Fruit fly (Drosophila melanogaster) whole organism, embryonic: ENCODE measurements around the gene Rbf.

ENCODE experiments used
- CG10147 ChIP-seq: fragments of 200-800 bp; sonication (Bioruptor generic); optimal IDR thresholded peaks from 2 replicates; lab custom pipeline; 2019; ENCODE audit warnings: missing biosample characterization, mild to moderate bottlenecking, missing genetic modification characterization, moderate library complexity
- CG11247 ChIP-seq: fragments of 200-800 bp; sonication (Bioruptor generic); IDR thresholded peaks from 2 replicates; pipeline ENCODE4 v1.3.6; 2022; ENCODE audit warnings: missing biosample characterization, missing genetic modification characterization
- CG12219 ChIP-seq: fragments of 200-800 bp; sonication (Bioruptor generic); optimal IDR thresholded peaks from 3 replicates; lab custom pipeline; 2018; ENCODE audit warnings: missing biosample characterization, mild to moderate bottlenecking, missing genetic modification characterization
- CG1233 ChIP-seq: fragments of 200-800 bp; sonication (Bioruptor generic); optimal IDR thresholded peaks from 4 replicates; lab custom pipeline; 2018; ENCODE audit warnings: missing biosample characterization, mild to moderate bottlenecking, missing genetic modification characterization
- CG12769 ChIP-seq: fragments of 200-800 bp; sonication (Bioruptor generic); optimal IDR thresholded peaks from 2 replicates; lab custom pipeline; 2019; ENCODE audit warnings: missing biosample characterization, mild to moderate bottlenecking, missing genetic modification characterization, moderate library complexity
- CG13296 ChIP-seq: fragments of 200-800 bp; sonication (Bioruptor generic); optimal IDR thresholded peaks from 3 replicates; lab custom pipeline; 2018; ENCODE audit warnings: missing biosample characterization, mild to moderate bottlenecking, missing genetic modification characterization
- CG17568 ChIP-seq: fragments of 200-800 bp; sonication (Bioruptor generic); optimal IDR thresholded peaks from 2 replicates; lab custom pipeline; 2018; ENCODE audit warnings: missing biosample characterization, mild to moderate bottlenecking, missing genetic modification characterization, moderate library complexity
- CG1792 ChIP-seq: fragments of 200-800 bp; sonication (Bioruptor generic); optimal IDR thresholded peaks from 2 replicates; lab custom pipeline; 2016; ENCODE audit warnings: missing biosample characterization, missing genetic modification characterization
- CG18011 ChIP-seq: fragments of 200-800 bp; sonication (Bioruptor generic); optimal IDR thresholded peaks from 2 replicates; lab custom pipeline; 2017; ENCODE audit warnings: missing biosample characterization, missing genetic modification characterization, mild to moderate bottlenecking, moderate library complexity, missing genotype
- CG2129 ChIP-seq: fragments of 200-800 bp; sonication (Bioruptor generic); IDR thresholded peaks from 2 replicates; pipeline ENCODE4 v1.3.6; 2022; ENCODE audit warnings: missing biosample characterization, missing genetic modification characterization; ENCODE audit not compliant: partially characterized antibody
- CG30431 ChIP-seq: fragments of 200-800 bp; sonication (Bioruptor generic); optimal IDR thresholded peaks from 2 replicates; lab custom pipeline; 2017; ENCODE audit warnings: missing biosample characterization, missing genetic modification characterization
- CG31224 ChIP-seq: fragments of 200-800 bp; sonication (Bioruptor generic); IDR thresholded peaks from 2 replicates; pipeline ENCODE4 v1.3.6; 2022; ENCODE audit warnings: missing biosample characterization, missing genetic modification characterization
- CG34224 ChIP-seq: fragments of 200-800 bp; sonication (Bioruptor generic); IDR thresholded peaks from 3 replicates; pipeline ENCODE4 v1.3.6; 2022; ENCODE audit warnings: missing biosample characterization, missing genetic modification characterization; ENCODE audit not compliant: partially characterized antibody
- CG3726 ChIP-seq: fragments of 200-800 bp; sonication (Bioruptor generic); IDR thresholded peaks from 3 replicates; pipeline ENCODE4, ENCODE4 v1.3.6; 2022; ENCODE audit warnings: missing biosample characterization, missing genetic modification characterization
- CG42726 ChIP-seq: fragments of 200-800 bp; sonication (Bioruptor generic); IDR thresholded peaks from 2 replicates; pipeline ENCODE4 v1.3.6; 2022; ENCODE audit warnings: missing biosample characterization, missing genetic modification characterization; ENCODE audit not compliant: partially characterized antibody
- CG4360 ChIP-seq: fragments of 200-800 bp; sonication (Bioruptor generic); IDR thresholded peaks from 2 replicates; pipeline ENCODE4 v1.3.6; 2022; ENCODE audit warnings: missing biosample characterization, missing genetic modification characterization
- CG6175 ChIP-seq: fragments of 200-800 bp; sonication (Bioruptor generic); IDR thresholded peaks from 3 replicates; pipeline ENCODE4 v1.3.6; 2022; ENCODE audit warnings: missing biosample characterization, missing genetic modification characterization
- CG7987 ChIP-seq: fragments of 200-800 bp; sonication (Bioruptor generic); optimal IDR thresholded peaks from 2 replicates; lab custom pipeline; 2018; ENCODE audit warnings: missing biosample characterization, mild to moderate bottlenecking, missing genetic modification characterization, moderate library complexity
- CG9932 ChIP-seq: fragments of 200-800 bp; sonication (Bioruptor generic); IDR thresholded peaks from 2 replicates; pipeline ENCODE4 v1.3.6; 2022; ENCODE audit warnings: missing biosample characterization, missing genetic modification characterization
- Dad ChIP-seq: fragments of 200-800 bp; sonication (Bioruptor generic); optimal IDR thresholded peaks from 3 replicates; lab custom pipeline; 2016; ENCODE audit warnings: missing biosample characterization, missing genetic modification characterization
- Deaf1 ChIP-seq: fragments of 200-800 bp; optimal IDR thresholded peaks from 3 replicates; lab custom pipeline; 2019; ENCODE audit warnings: missing biosample characterization, mild to moderate bottlenecking, missing genetic modification characterization, moderate library complexity
- E2f1 ChIP-seq: fragments of 200-800 bp; sonication (Bioruptor generic); IDR thresholded peaks from 2 replicates; pipeline ENCODE4 v1.3.6; 2022; ENCODE audit warnings: missing biosample characterization, missing genetic modification characterization
- H15 ChIP-seq: fragments of 200-800 bp; sonication (Bioruptor generic); IDR thresholded peaks from 3 replicates; pipeline ENCODE4 v1.3.6; 2022; ENCODE audit warnings: missing biosample characterization, missing genetic modification characterization
- Hr51 ChIP-seq, 2 experiments: fragments of 200-800 bp; sonication (Bioruptor generic); optimal IDR thresholded peaks; 2 replicates in 1 of 2; 3 replicates in 1 of 2; lab custom pipeline; 2016 to 2018; ENCODE audit warnings: missing biosample characterization in 2 of 2, missing genetic modification characterization in 2 of 2, mild to moderate bottlenecking in 1 of 2, moderate library complexity in 1 of 2
- Mad ChIP-seq: fragments of 200-800 bp; sonication (Bioruptor generic); optimal IDR thresholded peaks from 2 replicates; lab custom pipeline; 2016; ENCODE audit warnings: missing biosample characterization, missing genetic modification characterization
- Sry-β ChIP-seq: fragments of 200-800 bp; sonication (Bioruptor generic); optimal IDR thresholded peaks from 2 replicates; lab custom pipeline; 2018; ENCODE audit warnings: missing biosample characterization, mild to moderate bottlenecking, missing genetic modification characterization, moderate library complexity
- Ssrp ChIP-seq: fragments of 200-800 bp; sonication (Bioruptor generic); optimal IDR thresholded peaks from 2 replicates; lab custom pipeline; 2018; ENCODE audit warnings: missing biosample characterization, mild to moderate bottlenecking, missing genetic modification characterization, moderate library complexity
- Vsx1 ChIP-seq: fragments of 200-800 bp; sonication (Bioruptor generic); optimal IDR thresholded peaks from 2 replicates; lab custom pipeline; 2017; ENCODE audit warnings: missing biosample characterization, mild to moderate bottlenecking, missing genetic modification characterization, missing genetic modification reagents
- bbx ChIP-seq: fragments of 200-800 bp; sonication (Bioruptor generic); IDR thresholded peaks from 2 replicates; pipeline ENCODE4 v1.3.6; 2022; ENCODE audit warnings: missing biosample characterization, missing genetic modification characterization; ENCODE audit not compliant: partially characterized antibody
- cad ChIP-seq: fragments of >200 bp; optimal IDR thresholded peaks from 2 replicates; lab custom pipeline; 2017; ENCODE audit warnings: missing biosample characterization, missing genetic modification characterization
- chn ChIP-seq: fragments of 200-800 bp; sonication (Bioruptor generic); optimal IDR thresholded peaks from 2 replicates; lab custom pipeline; 2016; ENCODE audit warnings: missing biosample characterization, missing genetic modification characterization
- crol ChIP-seq: fragments of 200-800 bp; sonication (Bioruptor generic); IDR thresholded peaks from 2 replicates; pipeline ENCODE4 v1.3.6; 2022; ENCODE audit warnings: missing biosample characterization, missing genetic modification characterization
- dmrt11E ChIP-seq: fragments of 200-800 bp; sonication (Bioruptor generic); optimal IDR thresholded peaks from 3 replicates; lab custom pipeline; 2018; ENCODE audit warnings: missing biosample characterization, mild to moderate bottlenecking, missing genetic modification characterization, moderate library complexity
- eyg ChIP-seq: fragments of 200-800 bp; sonication (Bioruptor generic); optimal IDR thresholded peaks from 3 replicates; lab custom pipeline; 2016; ENCODE audit warnings: missing biosample characterization, missing genetic modification characterization
- ind ChIP-seq: fragments of 200-800 bp; sonication (Bioruptor generic); optimal IDR thresholded peaks from 3 replicates; lab custom pipeline; 2016; ENCODE audit warnings: missing biosample characterization, missing genetic modification characterization
- lilli ChIP-seq: fragments of 200-800 bp; sonication (Bioruptor generic); optimal IDR thresholded peaks from 3 replicates; lab custom pipeline; 2016; ENCODE audit warnings: missing biosample characterization, missing genetic modification characterization
- luna ChIP-seq: fragments of 200-800 bp; sonication (Bioruptor generic); optimal IDR thresholded peaks from 2 replicates; lab custom pipeline; 2016; ENCODE audit warnings: missing biosample characterization, missing genetic modification characterization
- pan ChIP-seq, 4 experiments: fragments of >200 bp in 3 of 4; fragments of 200-800 bp in 1 of 4; sonication (Bioruptor generic) in 1 of 4; optimal IDR thresholded peaks in 3 of 4; IDR thresholded peaks in 1 of 4; 2 replicates each; pipeline versions ENCODE4 v1.3.6 to Lab custom; 2017 to 2022; ENCODE audit warnings: missing biosample characterization in 2 of 4, missing genetic modification characterization in 2 of 4, mixed read lengths in 1 of 4
- pho ChIP-seq: fragments of 200-800 bp; sonication (Bioruptor generic); optimal IDR thresholded peaks from 2 replicates; lab custom pipeline; 2016; ENCODE audit warnings: missing biosample characterization, missing genetic modification characterization
- phol ChIP-seq: fragments of 200-800 bp; sonication (Bioruptor generic); optimal IDR thresholded peaks from 3 replicates; lab custom pipeline; 2018; ENCODE audit warnings: missing biosample characterization, mild to moderate bottlenecking, missing genetic modification characterization, moderate library complexity
- pita ChIP-seq: fragments of 200-800 bp; sonication (Bioruptor generic); optimal IDR thresholded peaks from 2 replicates; lab custom pipeline; 2017; ENCODE audit warnings: missing biosample characterization, mild to moderate bottlenecking, missing genetic modification characterization
- pum ChIP-seq: fragments of 200-800 bp; sonication (Bioruptor generic); optimal IDR thresholded peaks from 2 replicates; lab custom pipeline; 2016; ENCODE audit warnings: missing biosample characterization, missing genetic modification characterization
- schlank ChIP-seq: fragments of 200-800 bp; sonication (Bioruptor generic); optimal IDR thresholded peaks from 2 replicates; lab custom pipeline; 2018; ENCODE audit warnings: missing biosample characterization, mild to moderate bottlenecking, missing genetic modification characterization
- shn ChIP-seq: fragments of 200-800 bp; sonication (Bioruptor generic); optimal IDR thresholded peaks from 3 replicates; lab custom pipeline; 2016; ENCODE audit warnings: missing biosample characterization, missing genetic modification characterization
- tll ChIP-seq, 2 experiments: fragments of 200-800 bp in 1 of 2; fragments of >200 bp in 1 of 2; sonication (Bioruptor generic) in 1 of 2; optimal IDR thresholded peaks; 2 replicates each; lab custom pipeline; 2017 to 2019; ENCODE audit warnings: missing biosample characterization in 2 of 2, missing genetic modification characterization in 2 of 2, mild to moderate bottlenecking in 1 of 2, moderate library complexity in 1 of 2
- ttk ChIP-seq: fragments of 200-800 bp; sonication (Bioruptor generic); IDR thresholded peaks from 2 replicates; pipeline ENCODE4 v2.1.2; 2022; ENCODE audit warnings: missing biosample characterization, missing genetic modification characterization
- tup ChIP-seq: fragments of 200-800 bp; sonication (Bioruptor generic); optimal IDR thresholded peaks from 2 replicates; lab custom pipeline; 2016; ENCODE audit warnings: missing biosample characterization, mild to moderate bottlenecking, missing genetic modification characterization, moderate library complexity
- unc-4 ChIP-seq: fragments of 200-800 bp; sonication (Bioruptor generic); IDR thresholded peaks from 2 replicates; pipeline ENCODE4 v1.3.6; 2022; ENCODE audit warnings: missing biosample characterization, missing genetic modification characterization; ENCODE audit not compliant: partially characterized antibody

The Rbf gene

dm6 chrX:769639-770124, 31.6 kb downstream of the Rbf start, which contains the start of gene fz3 (continued):
- TF ChIP-seq ttk (GFP tag; lab: Robert Waterston, UW): no peak
- TF ChIP-seq unc-4 (GFP tag; lab: Robert Waterston, UW): peak; percentile 88
- TF ChIP-seq CG17568: no peak
- peak; percentile 91 for TF ChIP-seq CG42726
- no peak for TF ChIP-seq shn (GFP tag; lab: Kevin White, UChicago)
- peak; percentile 36 for TF ChIP-seq CG7987 (GFP tag; lab: Kevin White, UChicago)
- peak; percentile 55 for TF ChIP-seq CG2129 (GFP tag; lab: Robert Waterston, UW)
- TF ChIP-seq Vsx1 (GFP tag; lab: Kevin White, UChicago): no peak
- TF ChIP-seq CG13296 (GFP tag; lab: Kevin White, UChicago): peak; percentile 9
- no peak for TF ChIP-seq phol (tag; lab: Kevin White, UChicago)
- no peak for TF ChIP-seq Ssrp
- TF ChIP-seq bbx (GFP tag; lab: Robert Waterston, UW): peak; percentile 94
- TF ChIP-seq Dad (GFP tag; lab: Kevin White, UChicago): peak; percentile 15
- 0 out of 2 replicates have a peak, but pooled peaks have one; percentile 16 for TF ChIP-seq CG11247

- TF ChIP-seq ind (GFP tag; lab: Kevin White, UChicago): no peak
- TF ChIP-seq CG30431 (GFP tag; lab: Kevin White, UChicago): no peak
- no peak for TF ChIP-seq pita (GFP tag; lab: Kevin White, UChicago)
- no peak for TF ChIP-seq CG6175 (GFP tag; lab: Robert Waterston, UW)
- TF ChIP-seq luna (GFP tag; lab: Kevin White, UChicago): no peak
- no peak for TF ChIP-seq schlank (tag; lab: Kevin White, UChicago)
- TF ChIP-seq crol (GFP tag; lab: Robert Waterston, UW): peak; percentile 52; the same call in 1 of the 2 replicates
- TF ChIP-seq cad (GFP tag; lab: Kevin White, UChicago): no peak
- TF ChIP-seq tup (GFP tag; lab: Kevin White, UChicago): no peak
- TF ChIP-seq eyg: no peak
- TF ChIP-seq CG12219 (GFP tag; lab: Kevin White, UChicago): no peak
- TF ChIP-seq Hr51 (GFP tag; optimal IDR thresholded peaks at IDR 0.05; lab: Kevin White, UChicago): no peak
- TF ChIP-seq CG18011 (GFP tag; lab: Kevin White, UChicago): no peak
- TF ChIP-seq Deaf1 (tag; lab: Kevin White, UChicago): no peak
- no peak for TF ChIP-seq CG10147 (GFP tag; lab: Kevin White, UChicago)
- TF ChIP-seq chn (GFP tag; lab: Kevin White, UChicago): no peak
- TF ChIP-seq pum: no peak
- TF ChIP-seq lilli: no peak
- TF ChIP-seq E2f1 (GFP tag; lab: Robert Waterston, UW): no peak
- no peak for TF ChIP-seq Sry-β (GFP tag; lab: Kevin White, UChicago)
- TF ChIP-seq pan (optimal IDR thresholded peaks at IDR 0.05; lab: Kevin White, UChicago): no peak
- no peak for TF ChIP-seq pan (GFP tag; optimal IDR thresholded peaks at IDR 0.05 in 1 of 2, IDR thresholded peaks at IDR 0.05 in 1 of 2)
- peak; percentile 1 for TF ChIP-seq dmrt11E (tag; lab: Kevin White, UChicago)
- TF ChIP-seq CG4360 (GFP tag; lab: Robert Waterston, UW): no peak
- TF ChIP-seq CG34224: no peak
- TF ChIP-seq Mad (GFP tag; lab: Kevin White, UChicago): no peak
- no peak for TF ChIP-seq CG31224 (GFP tag; lab: Robert Waterston, UW)
- TF ChIP-seq CG3726 (GFP tag; lab: Robert Waterston, UW): no peak
- TF ChIP-seq tll (GFP tag; optimal IDR thresholded peaks at IDR 0.05; lab: Kevin White, UChicago): no peak
- TF ChIP-seq pho (GFP tag; lab: Kevin White, UChicago): no peak
- TF ChIP-seq CG9932 (GFP tag; lab: Robert Waterston, UW): no peak
- TF ChIP-seq CG1233 (GFP tag; lab: Kevin White, UChicago): peak; percentile 6
- TF ChIP-seq CG12769: peak; percentile 40
- no peak for TF ChIP-seq H15 (GFP tag; lab: Robert Waterston, UW)
- no peak for TF ChIP-seq CG1792 (GFP tag; lab: Kevin White, UChicago)
These were observed 32.7 kb downstream of the Rbf start for dm6 chrX:768480-769123.
